Worm (Caenorhabditis elegans) whole organism, early embryonic: ENCODE results near the gene str-114.

Experiments used
- B0310.2 ChIP-seq: sonication (generic microtip); optimal IDR thresholded peaks from 2 replicates; lab custom pipeline; 2016; ENCODE audit warnings: mild to moderate bottlenecking, missing genetic modification characterization, missing compliant biosample characterization
- aly-1 ChIP-seq: sonication (generic microtip); optimal IDR thresholded peaks from 2 replicates; lab custom pipeline; 2016; ENCODE audit warnings: missing genetic modification characterization, missing compliant biosample characterization
- ama-1 ChIP-seq: fragments of 150-350 bp; optimal IDR thresholded peaks from 2 replicates; lab custom pipeline; 2014
- ceh-13 ChIP-seq: fragments of 200-800 bp; sonication (Bioruptor generic); optimal IDR thresholded peaks from 2 replicates; lab custom pipeline; 2018; ENCODE audit warnings: mild to moderate bottlenecking, missing genetic modification characterization, missing compliant biosample characterization
- flt-1 ChIP-seq: fragments of 200-800 bp; sonication (Bioruptor generic); IDR thresholded peaks from 2 replicates; pipeline ENCODE4 v1.3.6; 2022; ENCODE audit warnings: missing genetic modification characterization, missing compliant biosample characterization
- hmbx-1 ChIP-seq: sonication (generic microtip); optimal IDR thresholded peaks from 2 replicates; lab custom pipeline; 2016; ENCODE audit warnings: mild to moderate bottlenecking, missing genetic modification characterization, missing compliant biosample characterization
- hmg-4 ChIP-seq: fragments of 200-800 bp; sonication (Bioruptor generic); optimal IDR thresholded peaks from 2 replicates; lab custom pipeline; 2018; ENCODE audit warnings: mild to moderate bottlenecking, missing genetic modification characterization, missing compliant biosample characterization
- scrt-1 ChIP-seq: fragments of 200-800 bp; sonication (Bioruptor generic); IDR thresholded peaks from 2 replicates; pipeline ENCODE4 v1.3.6; 2022; ENCODE audit warnings: missing genetic modification characterization, missing compliant biosample characterization
- sea-1 ChIP-seq: fragments of 200-800 bp; sonication (Bioruptor generic); conservative IDR thresholded peaks from 2 replicates; pipeline ENCODE4 v1.3.6; 2022; ENCODE audit warnings: missing genetic modification characterization, missing compliant biosample characterization
- tbx-11 ChIP-seq: fragments of 200-800 bp; sonication (Bioruptor generic); IDR thresholded peaks from 2 replicates; pipeline ENCODE4 v1.3.6; 2022; ENCODE audit warnings: missing genetic modification characterization, missing compliant biosample characterization
- tra-4 ChIP-seq: sonication (generic microtip); optimal IDR thresholded peaks from 2 replicates; lab custom pipeline; 2017; ENCODE audit warnings: missing genetic modification characterization, missing compliant biosample characterization

ce11 chrV:3695254-3695653, 45.7 kb downstream of the str-114 start:
- TF ChIP-seq B0310.2 (tag; lab: Kevin White, UChicago) (no peak), ama-1 (lab: Kevin White, UChicago) (no peak), tra-4 (no peak), hmbx-1 (tag; lab: Kevin White, UChicago) (no peak), flt-1 (GFP tag; lab: Robert Waterston, UW) (no peak), tbx-11 (GFP tag; lab: Robert Waterston, UW) (no peak), ceh-13 (GFP tag; lab: Kevin White, UChicago) (no peak), sea-1 (GFP tag; lab: Robert Waterston, UW) (no peak), hmg-4 (GFP tag; lab: Kevin White, UChicago) (no peak), aly-1 (tag; lab: Kevin White, UChicago) (no peak), scrt-1 (no peak)
